Fruit fly (Drosophila melanogaster) whole organism, embryonic: ENCODE results near the gene CG34325.
A peak's percentile ranks its signal among the peaks of the same experiment; 100 is the strongest.

Experiments
- Atf-2 ChIP-seq: fragments of 200-800 bp; sonication (Bioruptor generic); optimal IDR thresholded peaks from 2 replicates; lab custom pipeline; 2016; ENCODE audit warnings: missing biosample characterization, missing genetic modification characterization
- B-H2 ChIP-seq: fragments of 200-800 bp; sonication (Bioruptor generic); optimal IDR thresholded peaks from 2 replicates; lab custom pipeline; 2018; ENCODE audit warnings: missing biosample characterization, mild to moderate bottlenecking, missing genetic modification characterization
- Bteb2 ChIP-seq: fragments of 200-800 bp; sonication (Bioruptor generic); optimal IDR thresholded peaks from 2 replicates; lab custom pipeline; 2016; ENCODE audit warnings: missing biosample characterization, missing genetic modification characterization
- CG10147 ChIP-seq: fragments of 200-800 bp; sonication (Bioruptor generic); optimal IDR thresholded peaks from 2 replicates; lab custom pipeline; 2019; ENCODE audit warnings: missing biosample characterization, mild to moderate bottlenecking, missing genetic modification characterization, moderate library complexity
- CG10654 ChIP-seq: fragments of 200-800 bp; sonication (Bioruptor generic); optimal IDR thresholded peaks from 2 replicates; lab custom pipeline; 2016; ENCODE audit warnings: missing biosample characterization, missing genetic modification characterization
- CG10959 ChIP-seq: fragments of 200-800 bp; sonication (Bioruptor generic); IDR thresholded peaks from 2 replicates; pipeline ENCODE4 v1.3.6; 2022; ENCODE audit warnings: missing biosample characterization, missing genetic modification characterization
- CG11560 ChIP-seq: fragments of 200-800 bp; sonication (Bioruptor generic); IDR thresholded peaks from 3 replicates; pipeline ENCODE4 v1.3.6; 2022; ENCODE audit warnings: missing biosample characterization, missing genetic modification characterization
- CG12219 ChIP-seq: fragments of 200-800 bp; sonication (Bioruptor generic); optimal IDR thresholded peaks from 3 replicates; lab custom pipeline; 2018; ENCODE audit warnings: missing biosample characterization, mild to moderate bottlenecking, missing genetic modification characterization
- CG12299 ChIP-seq: fragments of 200-800 bp; sonication (Bioruptor generic); optimal IDR thresholded peaks from 2 replicates; lab custom pipeline; 2018; ENCODE audit warnings: missing biosample characterization, mild to moderate bottlenecking, missing genetic modification characterization
- CG13894 ChIP-seq: fragments of 200-800 bp; sonication (Bioruptor generic); optimal IDR thresholded peaks from 3 replicates; lab custom pipeline; 2018; ENCODE audit warnings: missing biosample characterization, mild to moderate bottlenecking, missing genetic modification characterization, moderate library complexity
- CG15073 ChIP-seq: fragments of 200-800 bp; sonication (Bioruptor generic); optimal IDR thresholded peaks from 2 replicates; lab custom pipeline; 2016; ENCODE audit warnings: missing biosample characterization, missing genetic modification characterization
- CG1529 ChIP-seq: fragments of 200-800 bp; sonication (Bioruptor generic); optimal IDR thresholded peaks from 3 replicates; lab custom pipeline; 2018; ENCODE audit warnings: missing biosample characterization, missing genetic modification characterization
- CG1602 ChIP-seq: fragments of 200-800 bp; sonication (Bioruptor generic); optimal IDR thresholded peaks from 3 replicates; lab custom pipeline; 2016; ENCODE audit warnings: missing biosample characterization, missing genetic modification characterization
- CG1647 ChIP-seq: fragments of 200-800 bp; sonication (Bioruptor generic); optimal IDR thresholded peaks from 3 replicates; lab custom pipeline; 2016; ENCODE audit warnings: missing biosample characterization, missing genetic modification characterization
- CG16815 ChIP-seq: fragments of 200-800 bp; sonication (Bioruptor generic); optimal IDR thresholded peaks from 3 replicates; lab custom pipeline; 2017; ENCODE audit warnings: missing biosample characterization, mild to moderate bottlenecking, missing genetic modification characterization
- CG17186 ChIP-seq: fragments of 200-800 bp; sonication (Bioruptor generic); optimal IDR thresholded peaks from 3 replicates; lab custom pipeline; 2017; ENCODE audit warnings: missing biosample characterization, missing genetic modification reagents, missing genetic modification characterization
- CG17568 ChIP-seq: fragments of 200-800 bp; sonication (Bioruptor generic); optimal IDR thresholded peaks from 2 replicates; lab custom pipeline; 2018; ENCODE audit warnings: missing biosample characterization, mild to moderate bottlenecking, missing genetic modification characterization, moderate library complexity
- CG2120 ChIP-seq: fragments of 200-800 bp; sonication (Bioruptor generic); optimal IDR thresholded peaks from 3 replicates; lab custom pipeline; 2016; ENCODE audit warnings: missing biosample characterization, missing genetic modification characterization
- CG2678 ChIP-seq: fragments of 200-800 bp; sonication (Bioruptor generic); optimal IDR thresholded peaks from 3 replicates; lab custom pipeline; 2019; ENCODE audit warnings: missing biosample characterization, mild to moderate bottlenecking, missing genetic modification characterization, moderate library complexity
- CG32532 ChIP-seq: fragments of 200-800 bp; sonication (Bioruptor generic); IDR thresholded peaks from 2 replicates; pipeline ENCODE4 v1.3.6; 2022; ENCODE audit warnings: missing biosample characterization, missing genetic modification characterization
- CG32772 ChIP-seq: fragments of 200-800 bp; sonication (Bioruptor generic); IDR thresholded peaks from 2 replicates; pipeline ENCODE4 v1.3.6; 2022; ENCODE audit warnings: missing biosample characterization, missing genetic modification characterization
- CG4617 ChIP-seq: fragments of 200-800 bp; sonication (Bioruptor generic); optimal IDR thresholded peaks from 3 replicates; lab custom pipeline; 2016; ENCODE audit warnings: missing biosample characterization, missing genetic modification characterization, borderline replicate concordance
- CG6689 ChIP-seq: fragments of 200-800 bp; sonication (Bioruptor generic); IDR thresholded peaks from 2 replicates; pipeline ENCODE4 v1.3.6; 2022; ENCODE audit warnings: missing biosample characterization, missing genetic modification characterization
- CG7839 ChIP-seq: fragments of 200-800 bp; sonication (Bioruptor generic); optimal IDR thresholded peaks from 3 replicates; lab custom pipeline; 2018; ENCODE audit warnings: missing biosample characterization, mild to moderate bottlenecking, missing genetic modification characterization, moderate library complexity
- CG8388 ChIP-seq: fragments of 200-800 bp; sonication (Bioruptor generic); optimal IDR thresholded peaks from 2 replicates; lab custom pipeline; 2019; ENCODE audit warnings: missing biosample characterization, mild to moderate bottlenecking, missing genetic modification characterization, moderate library complexity
- CG9437 ChIP-seq: fragments of 200-800 bp; sonication (Bioruptor generic); optimal IDR thresholded peaks from 2 replicates; lab custom pipeline; 2018; ENCODE audit warnings: missing biosample characterization, mild to moderate bottlenecking, missing genetic modification characterization
- Dek ChIP-seq: fragments of 200-800 bp; sonication (Bioruptor generic); optimal IDR thresholded peaks from 3 replicates; lab custom pipeline; 2019; ENCODE audit warnings: missing biosample characterization, mild to moderate bottlenecking, missing genetic modification characterization, moderate library complexity
- Dref ChIP-seq: fragments of 200-800 bp; sonication (Bioruptor generic); IDR thresholded peaks from 2 replicates; pipeline ENCODE4 v1.3.6; 2022; ENCODE audit warnings: missing biosample characterization, missing genetic modification characterization
- Eip74EF ChIP-seq, 2 experiments: fragments of 200-800 bp in 1 of 2; fragments of >200 bp in 1 of 2; sonication (Bioruptor generic) in 1 of 2; optimal IDR thresholded peaks; 2 replicates each; lab custom pipeline; 2017 to 2019; ENCODE audit warnings: missing biosample characterization in 2 of 2, missing genetic modification characterization in 2 of 2, mild to moderate bottlenecking in 1 of 2, moderate library complexity in 1 of 2
- HHEX ChIP-seq: fragments of 200-800 bp; sonication (Bioruptor generic); optimal IDR thresholded peaks from 3 replicates; lab custom pipeline; 2017; ENCODE audit warnings: missing biosample characterization, mild to moderate bottlenecking, missing genetic modification characterization, missing genetic modification reagents
- HmgZ ChIP-seq: fragments of 200-800 bp; sonication (Bioruptor generic); optimal IDR thresholded peaks from 2 replicates; lab custom pipeline; 2018; ENCODE audit warnings: missing biosample characterization, mild to moderate bottlenecking, missing genetic modification characterization
- Hmr ChIP-seq: fragments of 200-800 bp; sonication (Bioruptor generic); optimal IDR thresholded peaks from 3 replicates; lab custom pipeline; 2017; ENCODE audit warnings: mild to moderate bottlenecking, missing biosample characterization, missing genetic modification reagents, missing genetic modification characterization
- MESR4 ChIP-seq: fragments of 200-800 bp; sonication (Bioruptor generic); optimal IDR thresholded peaks from 2 replicates; lab custom pipeline; 2018; ENCODE audit warnings: missing biosample characterization, mild to moderate bottlenecking, missing genetic modification characterization, moderate library complexity
- Meics ChIP-seq: fragments of 200-800 bp; sonication (Bioruptor generic); optimal IDR thresholded peaks from 2 replicates; lab custom pipeline; 2017; ENCODE audit warnings: missing biosample characterization, mild to moderate bottlenecking, missing genetic modification characterization
- NC2β ChIP-seq: fragments of 200-800 bp; sonication (Bioruptor generic); optimal IDR thresholded peaks from 2 replicates; lab custom pipeline; 2016; ENCODE audit warnings: missing biosample characterization, missing genetic modification characterization
- Side ChIP-seq: fragments of 200-800 bp; sonication (Bioruptor generic); optimal IDR thresholded peaks from 2 replicates; lab custom pipeline; 2016; ENCODE audit warnings: missing biosample characterization, missing genetic modification characterization
- Sox100B ChIP-seq: fragments of 200-800 bp; sonication (Bioruptor generic); optimal IDR thresholded peaks from 3 replicates; lab custom pipeline; 2018; ENCODE audit warnings: missing biosample characterization, mild to moderate bottlenecking, missing genetic modification characterization
- Spps ChIP-seq: fragments of 200-800 bp; sonication (Bioruptor generic); optimal IDR thresholded peaks from 2 replicates; lab custom pipeline; 2018; ENCODE audit warnings: missing biosample characterization, mild to moderate bottlenecking, missing genetic modification characterization
- YL-1 ChIP-seq: fragments of 200-800 bp; sonication (Bioruptor generic); optimal IDR thresholded peaks from 3 replicates; lab custom pipeline; 2017; ENCODE audit warnings: missing biosample characterization, mild to moderate bottlenecking, missing genetic modification characterization
- bsh ChIP-seq, 2 experiments: fragments of 200-800 bp; sonication (Bioruptor generic); optimal IDR thresholded peaks; 2 replicates each; lab custom pipeline; 2017 to 2018; ENCODE audit warnings: mild to moderate bottlenecking in 2 of 2, missing biosample characterization in 2 of 2, missing genetic modification characterization in 2 of 2, moderate library complexity in 1 of 2
- croc ChIP-seq: fragments of 200-800 bp; sonication (Bioruptor generic); conservative IDR thresholded peaks from 3 replicates; pipeline ENCODE4 v1.3.6; 2022; ENCODE audit warnings: missing biosample characterization, missing genetic modification characterization
- esg ChIP-seq: fragments of 200-800 bp; sonication (Bioruptor generic); conservative IDR thresholded peaks from 2 replicates; pipeline ENCODE4 v1.3.6; 2022; ENCODE audit warnings: missing biosample characterization, missing genetic modification characterization
- hth ChIP-seq: fragments of >200 bp; optimal IDR thresholded peaks from 2 replicates; lab custom pipeline; 2017; ENCODE audit warnings: inconsistent platforms
- mld ChIP-seq: fragments of 200-800 bp; sonication (Bioruptor generic); IDR thresholded peaks from 3 replicates; pipeline ENCODE4 v1.3.6; 2022; ENCODE audit warnings: missing biosample characterization, missing genetic modification characterization; ENCODE audit not compliant: partially characterized antibody
- nerfin-1 ChIP-seq: fragments of 200-800 bp; sonication (Bioruptor generic); optimal IDR thresholded peaks from 3 replicates; lab custom pipeline; 2019; ENCODE audit warnings: missing biosample characterization, mild to moderate bottlenecking, missing genetic modification characterization, moderate library complexity
- pho ChIP-seq: fragments of 200-800 bp; sonication (Bioruptor generic); optimal IDR thresholded peaks from 2 replicates; lab custom pipeline; 2016; ENCODE audit warnings: missing biosample characterization, missing genetic modification characterization
- pita ChIP-seq: fragments of 200-800 bp; sonication (Bioruptor generic); optimal IDR thresholded peaks from 2 replicates; lab custom pipeline; 2017; ENCODE audit warnings: missing biosample characterization, mild to moderate bottlenecking, missing genetic modification characterization
- row ChIP-seq: fragments of 200-800 bp; sonication (Bioruptor generic); IDR thresholded peaks from 3 replicates; pipeline ENCODE4 v1.3.6; 2022; ENCODE audit warnings: missing biosample characterization, missing genetic modification characterization
- scrt ChIP-seq: fragments of 200-800 bp; sonication (Bioruptor generic); optimal IDR thresholded peaks from 2 replicates; lab custom pipeline; 2018; ENCODE audit warnings: missing biosample characterization, mild to moderate bottlenecking, missing genetic modification characterization, moderate library complexity
- slou ChIP-seq: fragments of 200-800 bp; sonication (Bioruptor generic); optimal IDR thresholded peaks from 3 replicates; lab custom pipeline; 2016; ENCODE audit warnings: missing biosample characterization, missing genetic modification characterization
- tgo ChIP-seq: fragments of 200-800 bp; sonication (Bioruptor generic); IDR thresholded peaks from 3 replicates; pipeline ENCODE4 v1.3.6; 2022; ENCODE audit warnings: missing biosample characterization, missing genetic modification characterization
- trh ChIP-seq: fragments of 200-800 bp; sonication (Bioruptor generic); optimal IDR thresholded peaks from 2 replicates; lab custom pipeline; 2016; ENCODE audit warnings: missing biosample characterization, missing genetic modification characterization
- unc-4 ChIP-seq: fragments of 200-800 bp; sonication (Bioruptor generic); IDR thresholded peaks from 2 replicates; pipeline ENCODE4 v1.3.6; 2022; ENCODE audit warnings: missing biosample characterization, missing genetic modification characterization; ENCODE audit not compliant: partially characterized antibody

CG34325 gene

DNA sequence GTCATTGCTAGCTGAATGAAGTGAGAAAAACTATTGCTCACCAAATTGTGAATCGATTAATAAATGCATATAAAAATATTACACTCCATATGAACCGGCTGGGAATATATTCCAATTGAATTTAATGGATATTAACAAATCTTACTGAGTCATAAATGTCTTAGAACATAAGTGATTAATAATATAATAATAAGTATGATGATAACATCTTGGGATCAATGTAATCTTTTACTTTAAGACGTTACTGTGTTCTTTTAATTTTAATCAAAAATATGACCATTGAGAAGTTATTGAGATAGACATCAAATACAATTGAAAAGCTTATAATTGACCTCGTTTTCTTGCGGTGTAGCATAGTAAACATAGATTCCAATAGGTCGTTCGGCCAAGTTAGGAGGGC is 28.9 kb downstream of the CG34325 start (continued):
- TF ChIP-seq CG32772 (no peak), CG16815 (GFP tag; lab: Kevin White, UChicago) (no peak), CG1529 (no peak), CG1647 (no peak), CG13894 (tag; lab: Kevin White, UChicago) (no peak), CG1602 (GFP tag; lab: Kevin White, UChicago) (no peak), nerfin-1 (tag; lab: Kevin White, UChicago) (no peak), CG7839 (tag; lab: Kevin White, UChicago) (peak; percentile 51), HmgZ (peak; percentile 3), slou (no peak), YL-1 (GFP tag; lab: Kevin White, UChicago) (no peak), Meics (GFP tag; lab: Kevin White, UChicago) (no peak), NC2β (GFP tag; lab: Kevin White, UChicago) (no peak), CG11560 (no peak), CG17186 (GFP tag; lab: Kevin White, UChicago) (no peak), CG10147 (GFP tag; lab: Kevin White, UChicago) (no peak), Eip74EF (GFP tag; optimal IDR thresholded peaks at IDR 0.05; lab: Kevin White, UChicago) (peak in 1 of 2 experiments; percentile 25), CG8388 (peak; percentile 13), CG12299 (tag; lab: Kevin White, UChicago) (no peak), tgo (GFP tag; lab: Robert Waterston, UW) (no peak), row (GFP tag; lab: Robert Waterston, UW) (0 out of 3 replicates have a peak, but pooled peaks have one; percentile 33), hth (lab: Kevin White, UChicago) (no peak), CG4617 (GFP tag; lab: Kevin White, UChicago) (no peak), MESR4 (no peak), Spps (tag; lab: Kevin White, UChicago) (no peak), trh (GFP tag; lab: Kevin White, UChicago) (no peak), B-H2 (GFP tag; lab: Kevin White, UChicago) (no peak), Hmr (GFP tag; lab: Kevin White, UChicago) (peak; percentile 48), pita (no peak), scrt (GFP tag; lab: Kevin White, UChicago) (no peak), CG15073 (no peak), CG9437 (GFP tag; lab: Kevin White, UChicago) (peak; percentile 15), CG6689 (GFP tag; lab: Robert Waterston, UW) (0 out of 2 replicates have a peak, but pooled peaks have one; percentile 8), CG32532 (GFP tag; lab: Robert Waterston, UW) (no peak), CG2120 (peak; percentile 37), CG17568 (no peak), Dref (no peak), CG10654 (GFP tag; lab: Kevin White, UChicago) (no peak), Dek (peak; percentile 18), CG12219 (GFP tag; lab: Kevin White, UChicago) (no peak)

DNA sequence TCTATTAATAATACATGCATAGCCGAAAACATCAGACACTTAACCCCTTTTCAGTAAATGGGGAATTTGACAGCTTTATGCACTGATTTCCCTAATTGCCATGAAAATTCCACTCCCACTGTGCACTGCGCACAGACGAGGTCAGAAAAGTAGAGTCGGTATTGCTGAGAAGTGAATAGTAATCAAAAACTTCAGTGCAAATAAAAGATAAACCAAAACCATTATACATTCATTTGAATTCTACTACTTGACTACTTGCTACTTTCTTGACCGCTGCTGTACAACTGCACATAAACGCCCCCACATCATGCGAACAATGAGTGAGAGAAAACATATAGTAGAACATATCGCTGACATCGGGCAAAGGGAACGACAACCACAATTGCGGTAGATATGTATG is 29.8 kb downstream of the CG34325 start:
- peak; percentile 75 for TF ChIP-seq CG10959 (GFP tag; lab: Robert Waterston, UW)
- TF ChIP-seq mld (GFP tag; lab: Robert Waterston, UW) = no peak
- TF ChIP-seq Bteb2 (GFP tag; lab: Kevin White, UChicago) = peak; percentile 67
- TF ChIP-seq CG17568 = peak; percentile 79
- peak; percentile 80 for TF ChIP-seq Sox100B
- peak; percentile 83 for TF ChIP-seq Side (GFP tag; lab: Kevin White, UChicago)
- TF ChIP-seq HHEX (GFP tag; lab: Kevin White, UChicago) = peak; percentile 75
- TF ChIP-seq trh (GFP tag; lab: Kevin White, UChicago) = peak; percentile 58
- peak; percentile 57 for TF ChIP-seq pho (GFP tag; lab: Kevin White, UChicago)
- no peak for TF ChIP-seq unc-4 (GFP tag; lab: Robert Waterston, UW)
- TF ChIP-seq bsh (GFP tag; optimal IDR thresholded peaks at IDR 0.05; lab: Kevin White, UChicago) = peak; percentile 40 to 95
- peak; percentile 69 for TF ChIP-seq Atf-2 (GFP tag; lab: Kevin White, UChicago)
- peak; percentile 86 for TF ChIP-seq esg (GFP tag; lab: Robert Waterston, UW)
- TF ChIP-seq croc (GFP tag; lab: Robert Waterston, UW) = peak; percentile 83
- peak; percentile 84 for TF ChIP-seq CG2678 (tag; lab: Kevin White, UChicago)
